Worm (Caenorhabditis elegans) whole organism, midembryonic: ENCODE results near the gene cey-4.

Experiments used
- T22C8.4 ChIP-seq: fragments of 200-800 bp; sonication (Bioruptor generic); IDR thresholded peaks from 2 replicates; pipeline ENCODE4 v1.3.6; 2022; ENCODE audit warnings: missing genetic modification characterization, missing compliant biosample characterization
- cog-1 ChIP-seq: sonication (generic microtip); optimal IDR thresholded peaks from 2 replicates; lab custom pipeline; 2016; ENCODE audit warnings: missing genetic modification characterization, missing compliant biosample characterization
- flt-1 ChIP-seq: fragments of 200-800 bp; sonication (Bioruptor generic); IDR thresholded peaks from 2 replicates; pipeline ENCODE4 v1.3.6; 2022; ENCODE audit warnings: missing genetic modification characterization, missing compliant biosample characterization
- klf-2 ChIP-seq: fragments of 200-800 bp; sonication (Bioruptor generic); conservative IDR thresholded peaks from 2 replicates; pipeline ENCODE4 v1.3.6; 2022; ENCODE audit warnings: missing genetic modification reagents, missing genetic modification characterization, missing compliant biosample characterization
- ref-1 ChIP-seq: fragments of 200-800 bp; sonication (Bioruptor generic); conservative IDR thresholded peaks from 2 replicates; pipeline ENCODE4 v1.3.6; 2022; ENCODE audit warnings: missing genetic modification reagents, missing genetic modification characterization, missing compliant biosample characterization
- tab-1 ChIP-seq: fragments of 200-800 bp; sonication (Bioruptor generic); IDR thresholded peaks from 2 replicates; pipeline ENCODE4 v1.3.6; 2022; ENCODE audit warnings: missing genetic modification characterization, missing compliant biosample characterization
- ztf-29 ChIP-seq: fragments of 200-800 bp; sonication (Bioruptor generic); IDR thresholded peaks from 2 replicates; pipeline ENCODE4 v1.3.6; 2022; ENCODE audit warnings: missing genetic modification reagents, missing genetic modification characterization, missing compliant biosample characterization

ce11 chrIII:10875132-10875531, 6.6 kb upstream of the cey-4 start, which contains the start of gene C44B9.2:
- TF ChIP-seq klf-2 (GFP tag; lab: Robert Waterston, UW) (no peak), ztf-29 (GFP tag; lab: Robert Waterston, UW) (no peak), cog-1 (no peak), flt-1 (GFP tag; lab: Robert Waterston, UW) (no peak), tab-1 (GFP tag; lab: Robert Waterston, UW) (no peak), ref-1 (GFP tag; lab: Robert Waterston, UW) (no peak), T22C8.4 (GFP tag; lab: Robert Waterston, UW) (no peak)
